Fruit fly (Drosophila melanogaster) whole organism, embryonic: ENCODE results near the gene PolQ.

ENCODE experiments used
- Aef1 ChIP-seq: fragments of 200-800 bp; sonication (Bioruptor generic); IDR thresholded peaks from 3 replicates; pipeline ENCODE4 v1.3.6; 2022; ENCODE audit warnings: missing biosample characterization, missing genetic modification characterization
- Atf3 ChIP-seq: fragments of 200-800 bp; sonication (Bioruptor generic); optimal IDR thresholded peaks from 3 replicates; lab custom pipeline; 2016; ENCODE audit warnings: missing biosample characterization, missing genetic modification characterization
- Bgb ChIP-seq: fragments of 200-800 bp; sonication (Bioruptor generic); IDR thresholded peaks from 2 replicates; pipeline ENCODE4 v1.3.6; 2022; ENCODE audit warnings: missing biosample characterization, missing genetic modification characterization; ENCODE audit not compliant: partially characterized antibody
- Blimp-1 ChIP-seq: fragments of 200-800 bp; sonication (Bioruptor generic); optimal IDR thresholded peaks from 3 replicates; lab custom pipeline; 2018; ENCODE audit warnings: missing biosample characterization, missing genetic modification characterization, mild to moderate bottlenecking, moderate library complexity, missing genetic modification reagents
- C15 ChIP-seq: fragments of 200-800 bp; sonication (Bioruptor generic); IDR thresholded peaks from 3 replicates; pipeline ENCODE4 v1.3.6; 2022; ENCODE audit warnings: missing biosample characterization, missing genetic modification characterization
- CG10147 ChIP-seq: fragments of 200-800 bp; sonication (Bioruptor generic); optimal IDR thresholded peaks from 2 replicates; lab custom pipeline; 2019; ENCODE audit warnings: missing biosample characterization, mild to moderate bottlenecking, missing genetic modification characterization, moderate library complexity
- CG10274 ChIP-seq: fragments of 200-800 bp; sonication (Bioruptor generic); optimal IDR thresholded peaks from 3 replicates; lab custom pipeline; 2017; ENCODE audit warnings: missing biosample characterization, mild to moderate bottlenecking, missing genetic modification characterization
- CG10366 ChIP-seq: fragments of 200-800 bp; sonication (Bioruptor generic); IDR thresholded peaks from 2 replicates; pipeline ENCODE4 v1.3.6; 2022; ENCODE audit warnings: missing biosample characterization, missing genetic modification characterization
- CG10979 ChIP-seq: fragments of 200-800 bp; sonication (Bioruptor generic); optimal IDR thresholded peaks from 2 replicates; lab custom pipeline; 2018; ENCODE audit warnings: missing biosample characterization, mild to moderate bottlenecking, missing genetic modification characterization, moderate library complexity
- CG12071 ChIP-seq: fragments of 200-800 bp; sonication (Bioruptor generic); optimal IDR thresholded peaks from 3 replicates; lab custom pipeline; 2018; ENCODE audit warnings: missing biosample characterization, mild to moderate bottlenecking, missing genetic modification characterization
- CG14667 ChIP-seq: fragments of 200-800 bp; sonication (Bioruptor generic); IDR thresholded peaks from 2 replicates; pipeline ENCODE4 v1.3.6; 2022; ENCODE audit warnings: missing biosample characterization, missing genetic modification characterization
- CG1603 ChIP-seq: fragments of 200-800 bp; sonication (Bioruptor generic); optimal IDR thresholded peaks from 2 replicates; lab custom pipeline; 2019; ENCODE audit warnings: missing biosample characterization, mild to moderate bottlenecking, missing genetic modification characterization, moderate library complexity
- CG18262 ChIP-seq: fragments of 200-800 bp; optimal IDR thresholded peaks from 3 replicates; lab custom pipeline; 2019; ENCODE audit warnings: missing biosample characterization, mild to moderate bottlenecking, missing genetic modification characterization, moderate library complexity
- CG18764 ChIP-seq: fragments of 200-800 bp; sonication (Bioruptor generic); optimal IDR thresholded peaks from 3 replicates; lab custom pipeline; 2016; ENCODE audit warnings: missing biosample characterization, missing genetic modification characterization
- CG31224 ChIP-seq: fragments of 200-800 bp; sonication (Bioruptor generic); IDR thresholded peaks from 2 replicates; pipeline ENCODE4 v1.3.6; 2022; ENCODE audit warnings: missing biosample characterization, missing genetic modification characterization
- CG32772 ChIP-seq: fragments of 200-800 bp; sonication (Bioruptor generic); IDR thresholded peaks from 2 replicates; pipeline ENCODE4 v1.3.6; 2022; ENCODE audit warnings: missing biosample characterization, missing genetic modification characterization
- CG5180 ChIP-seq: fragments of 200-800 bp; sonication (Bioruptor generic); optimal IDR thresholded peaks from 3 replicates; lab custom pipeline; 2017; ENCODE audit warnings: missing biosample characterization, missing genetic modification characterization, mild to moderate bottlenecking, moderate library complexity, missing genetic modification reagents
- CG8089 ChIP-seq: fragments of 200-800 bp; sonication (Bioruptor generic); optimal IDR thresholded peaks from 3 replicates; lab custom pipeline; 2016; ENCODE audit warnings: missing biosample characterization, missing genetic modification characterization
- CG8359 ChIP-seq: fragments of 200-800 bp; sonication (Bioruptor generic); optimal IDR thresholded peaks from 2 replicates; lab custom pipeline; 2017; ENCODE audit warnings: missing biosample characterization, mild to moderate bottlenecking, missing genetic modification characterization, borderline replicate concordance
- CG9215 ChIP-seq: fragments of 200-800 bp; sonication (Bioruptor generic); IDR thresholded peaks from 2 replicates; pipeline ENCODE4 v1.3.6; 2022; ENCODE audit warnings: missing biosample characterization, missing genetic modification characterization
- CHES-1-like ChIP-seq: fragments of 200-800 bp; sonication (Bioruptor generic); optimal IDR thresholded peaks from 2 replicates; lab custom pipeline; 2016; ENCODE audit warnings: missing biosample characterization, missing genetic modification characterization
- CTCF ChIP-seq: fragments of 200-800 bp; sonication (Bioruptor generic); optimal IDR thresholded peaks from 2 replicates; lab custom pipeline; 2017; ENCODE audit warnings: missing biosample characterization, mild to moderate bottlenecking, missing genetic modification characterization, moderate library complexity
- Deaf1 ChIP-seq: fragments of 200-800 bp; optimal IDR thresholded peaks from 3 replicates; lab custom pipeline; 2019; ENCODE audit warnings: missing biosample characterization, mild to moderate bottlenecking, missing genetic modification characterization, moderate library complexity
- ERR ChIP-seq: fragments of 200-800 bp; sonication (Bioruptor generic); optimal IDR thresholded peaks from 2 replicates; lab custom pipeline; 2016; ENCODE audit warnings: missing biosample characterization, missing genetic modification characterization
- Hey ChIP-seq: fragments of 200-800 bp; sonication (Bioruptor generic); optimal IDR thresholded peaks from 3 replicates; lab custom pipeline; 2018; ENCODE audit warnings: missing biosample characterization, mild to moderate bottlenecking, missing genetic modification characterization
- MBD-R2 ChIP-seq: fragments of 200-800 bp; sonication (Bioruptor generic); IDR thresholded peaks from 2 replicates; pipeline ENCODE4 v1.3.6; 2022; ENCODE audit warnings: missing biosample characterization, missing genetic modification characterization
- Med ChIP-seq: fragments of 200-800 bp; sonication (Bioruptor generic); peaks from one replicate; lab custom pipeline; 2016; ENCODE audit warnings: missing biosample characterization, missing genetic modification characterization, mild to moderate bottlenecking, inconsistent platforms, moderate library complexity
- Nf-YA ChIP-seq: fragments of 200-800 bp; sonication (Bioruptor generic); IDR thresholded peaks from 2 replicates; pipeline ENCODE4 v1.3.6; 2022; ENCODE audit warnings: missing biosample characterization, missing genetic modification characterization
- Rfx ChIP-seq: fragments of 200-800 bp; sonication (Bioruptor generic); IDR thresholded peaks from 2 replicates; pipeline ENCODE4 v1.3.6; 2022; ENCODE audit warnings: missing biosample characterization, missing genetic modification characterization
- Spps ChIP-seq: fragments of 200-800 bp; sonication (Bioruptor generic); optimal IDR thresholded peaks from 2 replicates; lab custom pipeline; 2018; ENCODE audit warnings: missing biosample characterization, mild to moderate bottlenecking, missing genetic modification characterization
- abd-A ChIP-seq: fragments of 200-800 bp; sonication (Bioruptor generic); optimal IDR thresholded peaks from 3 replicates; lab custom pipeline; 2019; ENCODE audit warnings: missing biosample characterization, mild to moderate bottlenecking, missing genetic modification characterization, moderate library complexity
- ash1 ChIP-seq: fragments of 200-800 bp; sonication (Bioruptor generic); optimal IDR thresholded peaks from 2 replicates; lab custom pipeline; 2018; ENCODE audit warnings: missing biosample characterization, mild to moderate bottlenecking, missing genetic modification characterization
- chn ChIP-seq: fragments of 200-800 bp; sonication (Bioruptor generic); optimal IDR thresholded peaks from 2 replicates; lab custom pipeline; 2016; ENCODE audit warnings: missing biosample characterization, missing genetic modification characterization
- da ChIP-seq: fragments of 200-800 bp; sonication (Bioruptor generic); optimal IDR thresholded peaks from 2 replicates; lab custom pipeline; 2016; ENCODE audit warnings: missing biosample characterization, missing genetic modification characterization
- danr ChIP-seq: fragments of 200-800 bp; sonication (Bioruptor generic); IDR thresholded peaks from 2 replicates; pipeline ENCODE4 v1.3.6; 2022; ENCODE audit warnings: missing biosample characterization, missing genetic modification characterization
- dmrt11E ChIP-seq: fragments of 200-800 bp; sonication (Bioruptor generic); optimal IDR thresholded peaks from 3 replicates; lab custom pipeline; 2018; ENCODE audit warnings: missing biosample characterization, mild to moderate bottlenecking, missing genetic modification characterization, moderate library complexity
- ewg ChIP-seq: fragments of 200-800 bp; sonication (Bioruptor generic); optimal IDR thresholded peaks from 3 replicates; lab custom pipeline; 2017; ENCODE audit warnings: mild to moderate bottlenecking, missing biosample characterization, missing genetic modification reagents, missing genetic modification characterization
- gce ChIP-seq: fragments of 200-800 bp; sonication (Bioruptor generic); IDR thresholded peaks from 3 replicates; pipeline ENCODE4 v1.3.6; 2022; ENCODE audit warnings: missing biosample characterization, missing genetic modification characterization
- gsb-n ChIP-seq: fragments of 200-800 bp; sonication (Bioruptor generic); optimal IDR thresholded peaks from 3 replicates; lab custom pipeline; 2018; ENCODE audit warnings: missing biosample characterization, mild to moderate bottlenecking, missing genetic modification characterization
- hb ChIP-seq: fragments of 200-800 bp; sonication (Bioruptor generic); IDR thresholded peaks from 3 replicates; pipeline ENCODE4 v1.3.6; 2022; ENCODE audit warnings: missing biosample characterization, missing genetic modification characterization; ENCODE audit not compliant: partially characterized antibody
- hkb ChIP-seq, 2 experiments: fragments of 200-800 bp in 1 of 2; fragments of >200 bp in 1 of 2; sonication (Bioruptor generic) in 1 of 2; IDR thresholded peaks in 1 of 2; optimal IDR thresholded peaks in 1 of 2; 2 replicates each; pipeline versions ENCODE4 v1.3.6 to Lab custom; 2017 to 2022; ENCODE audit warnings: missing biosample characterization in 1 of 2, missing genetic modification characterization in 1 of 2
- klu ChIP-seq: fragments of 200-800 bp; sonication (Bioruptor generic); IDR thresholded peaks from 2 replicates; pipeline ENCODE4 v1.3.6; 2022; ENCODE audit warnings: missing biosample characterization, missing genetic modification characterization
- nerfin-2 ChIP-seq: fragments of 200-800 bp; sonication (Bioruptor generic); IDR thresholded peaks from 2 replicates; pipeline ENCODE4 v1.3.6; 2022; ENCODE audit warnings: missing biosample characterization, missing genetic modification characterization; ENCODE audit not compliant: partially characterized antibody
- onecut ChIP-seq: fragments of 200-800 bp; sonication (Bioruptor generic); IDR thresholded peaks from 2 replicates; pipeline ENCODE4 v1.3.6; 2022; ENCODE audit warnings: missing biosample characterization, missing genetic modification characterization
- ro ChIP-seq: fragments of 200-800 bp; sonication (Bioruptor generic); IDR thresholded peaks from 2 replicates; pipeline ENCODE4 v1.3.6; 2022; ENCODE audit warnings: missing biosample characterization, missing genetic modification characterization
- sd ChIP-seq: fragments of 200-800 bp; sonication (Bioruptor generic); optimal IDR thresholded peaks from 3 replicates; lab custom pipeline; 2018; ENCODE audit warnings: missing biosample characterization, mild to moderate bottlenecking, missing genetic modification characterization, moderate library complexity
- shn ChIP-seq: fragments of 200-800 bp; sonication (Bioruptor generic); optimal IDR thresholded peaks from 3 replicates; lab custom pipeline; 2016; ENCODE audit warnings: missing biosample characterization, missing genetic modification characterization
- sr ChIP-seq: fragments of 200-800 bp; sonication (Bioruptor generic); IDR thresholded peaks from 3 replicates; pipeline ENCODE4 v1.3.6; 2022; ENCODE audit warnings: missing biosample characterization, missing genetic modification characterization
- tap ChIP-seq: fragments of 200-800 bp; optimal IDR thresholded peaks from 3 replicates; lab custom pipeline; 2019; ENCODE audit warnings: missing biosample characterization, mild to moderate bottlenecking, missing genetic modification characterization, moderate library complexity

Gene PolQ

DNA sequence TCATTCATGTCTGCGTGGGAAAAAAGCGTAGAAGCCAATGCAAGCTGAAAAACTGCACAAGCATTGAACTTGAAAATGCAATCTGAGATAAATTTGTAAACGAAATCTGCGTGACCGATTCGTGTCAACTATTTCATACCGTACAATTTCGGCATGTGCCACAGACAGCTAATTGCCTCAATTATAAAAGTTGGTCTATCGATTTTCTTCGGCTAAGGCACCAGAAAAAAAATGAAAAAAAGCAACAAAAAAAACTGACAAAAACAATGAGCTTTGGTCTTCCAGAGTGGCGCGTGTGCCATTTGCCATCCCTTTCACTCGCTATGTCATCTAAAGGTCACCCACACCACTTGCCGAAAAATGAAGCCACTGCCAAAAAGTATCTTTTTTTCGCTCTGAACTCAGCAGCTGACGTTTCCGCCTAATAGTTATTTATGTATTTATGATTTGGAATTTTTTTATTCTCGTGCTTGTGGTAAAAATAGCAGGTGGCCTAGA, 6.5 kb upstream of the PolQ start:
- TF ChIP-seq sd (peak; percentile 62), nerfin-2 (no peak), Hey (tag; lab: Kevin White, UChicago) (peak; percentile 27), C15 (GFP tag; lab: Robert Waterston, UW) (no peak), MBD-R2 (no peak), onecut (GFP tag; lab: Robert Waterston, UW) (peak; percentile 75), ewg (no peak), shn (GFP tag; lab: Kevin White, UChicago) (no peak), CG8089 (no peak), Aef1 (GFP tag; lab: Robert Waterston, UW) (no peak), Med (GFP tag; lab: Kevin White, UChicago) (peak; percentile 31), CG32772 (GFP tag; lab: Robert Waterston, UW) (0 out of 2 replicates have a peak, but pooled peaks have one; percentile 5), da (GFP tag; lab: Kevin White, UChicago) (no peak), CG31224 (0 out of 2 replicates have a peak, but pooled peaks have one; percentile 0), ERR (GFP tag; lab: Kevin White, UChicago) (peak; percentile 93), CG1603 (tag; lab: Kevin White, UChicago) (no peak), sr (0 out of 3 replicates have a peak, but pooled peaks have one; percentile 26), CTCF (GFP tag; lab: Kevin White, UChicago) (no peak), CG12071 (no peak), Bgb (GFP tag; lab: Robert Waterston, UW) (no peak), CG10274 (GFP tag; lab: Kevin White, UChicago) (no peak), CG18262 (tag; lab: Kevin White, UChicago) (no peak), Deaf1 (peak; percentile 60), CG18764 (GFP tag; lab: Kevin White, UChicago) (no peak), abd-A (tag; lab: Kevin White, UChicago) (peak; percentile 52), hb (GFP tag; lab: Robert Waterston, UW) (no peak)

DNA sequence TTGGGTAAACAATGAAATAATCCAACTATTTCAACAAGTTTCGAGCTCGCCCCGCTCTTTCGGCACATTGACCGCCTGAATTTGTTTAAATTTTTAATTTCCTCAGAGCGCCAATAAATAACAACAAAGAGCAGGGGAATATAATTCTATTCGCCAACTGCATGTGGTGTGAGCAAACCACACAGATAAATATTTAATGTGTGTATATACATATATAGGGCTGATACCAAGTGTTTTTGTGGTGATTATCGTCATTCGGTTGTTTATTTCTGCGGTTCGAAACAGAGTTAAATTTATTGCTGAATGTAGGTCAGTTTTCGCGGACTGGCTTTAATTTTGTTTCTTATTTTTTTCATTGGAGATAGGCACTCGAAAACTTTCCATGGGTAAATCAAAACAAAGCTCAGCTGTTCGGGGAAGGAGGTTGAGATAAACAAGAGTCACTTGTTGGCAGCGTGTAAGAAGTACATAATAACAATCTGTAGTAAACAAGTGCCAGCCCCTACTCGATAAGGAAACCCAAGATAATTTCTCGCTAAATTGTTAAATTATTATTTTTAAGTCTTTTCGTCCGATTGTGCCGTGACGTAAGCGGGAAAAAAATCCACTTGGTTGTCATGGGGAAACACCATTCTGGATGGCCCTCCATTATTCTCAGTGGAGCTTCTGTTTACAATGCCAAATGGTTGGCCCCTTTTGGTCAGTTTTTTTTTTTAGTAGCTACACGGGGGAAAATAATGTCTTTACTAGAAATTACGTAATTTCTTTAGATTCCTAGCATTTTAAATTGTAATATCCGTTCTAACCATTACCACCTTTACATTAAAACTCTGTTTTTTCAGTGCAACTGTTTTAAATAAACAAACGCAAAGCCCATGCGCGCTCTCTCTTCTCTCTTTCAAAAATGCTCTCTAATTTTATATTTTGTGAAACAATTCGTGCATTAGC, 5.8 kb upstream of the PolQ start:
- peak; percentile 53 for TF ChIP-seq chn (GFP tag; lab: Kevin White, UChicago)
- peak; percentile 11 for TF ChIP-seq Atf3
- TF ChIP-seq klu (GFP tag; lab: Robert Waterston, UW): no peak
- TF ChIP-seq gsb-n: no peak
- TF ChIP-seq Hey (tag; lab: Kevin White, UChicago): no peak
- TF ChIP-seq CG5180: peak; percentile 6
- peak; percentile 75 for TF ChIP-seq Rfx (GFP tag; lab: Robert Waterston, UW)
- no peak for TF ChIP-seq danr (GFP tag; lab: Robert Waterston, UW)
- peak; percentile 52 for TF ChIP-seq Blimp-1 (GFP tag; lab: Kevin White, UChicago)
- TF ChIP-seq CG10147 (GFP tag; lab: Kevin White, UChicago): no peak
- no peak for TF ChIP-seq tap (tag; lab: Kevin White, UChicago)
- no peak for TF ChIP-seq hkb (optimal IDR thresholded peaks at IDR 0.05; lab: Kevin White, UChicago)
- TF ChIP-seq hkb (GFP tag; IDR thresholded peaks at IDR 0.05; lab: Robert Waterston, UW): peak; percentile 79
- TF ChIP-seq CG10366 (GFP tag; lab: Robert Waterston, UW): peak; percentile 53; the same call in 1 of the 2 replicates
- no peak for TF ChIP-seq dmrt11E (tag; lab: Kevin White, UChicago)
- TF ChIP-seq ro (GFP tag; lab: Robert Waterston, UW): 0 out of 2 replicates have a peak, but pooled peaks have one; percentile 12
- TF ChIP-seq CG10979 (tag; lab: Kevin White, UChicago): peak; percentile 39
- TF ChIP-seq CG9215 (GFP tag; lab: Robert Waterston, UW): peak; percentile 32; the same call in 1 of the 2 replicates
- no peak for TF ChIP-seq gce
- TF ChIP-seq CG14667: no peak
- no peak for TF ChIP-seq Spps (tag; lab: Kevin White, UChicago)
- TF ChIP-seq ash1 (GFP tag; lab: Kevin White, UChicago): no peak
- TF ChIP-seq CHES-1-like (GFP tag; lab: Kevin White, UChicago): no peak
- TF ChIP-seq CG8359: no peak
- TF ChIP-seq Nf-YA: no peak
